Worm (Caenorhabditis elegans): Measurements from ENCODE around the gene T13C2.2.
A peak's percentile ranks its signal among the peaks of the same experiment; 100 is the strongest.
"Not testable (repeated sequence)": the region's sequence is repeated elsewhere in the genome, so short reads cannot be mapped to it uniquely, and the experiment has no call there.

The T13C2.2 gene

ce11 chrII:6772482-6772881 is 19.5 kb upstream of the T13C2.2 start:
- TF ChIP-seq zip-2 (tag; optimal IDR thresholded peaks at IDR 0.05): no peak
- peak; percentile 3 for TF ChIP-seq aha-1 (tag)
- TF ChIP-seq fkh-10 (GFP tag; optimal IDR thresholded peaks at IDR 0.05): peak; percentile 55
- TF ChIP-seq attf-4 (tag; optimal IDR thresholded peaks at IDR 0.05): no peak
- no peak for TF ChIP-seq lin-1 (GFP tag; IDR thresholded peaks at IDR 0.05)
- TF ChIP-seq snpc-1.2 (GFP tag; IDR thresholded peaks at IDR 0.05): no peak
- TF ChIP-seq gei-8 (GFP tag; optimal IDR thresholded peaks at IDR 0.05): no peak
- TF ChIP-seq skn-1 (tag; optimal IDR thresholded peaks at IDR 0.05): no peak

- not testable (repeated sequence) for TF ChIP-seq ama-1 (optimal IDR thresholded peaks at IDR 0.05); F37D6.2 (tag; optimal IDR thresholded peaks at IDR 0.05); nhr-76 (tag; optimal IDR thresholded peaks at IDR 0.05)
Observed at ce11 chrII:6775076-6775475, 16.9 kb upstream of the T13C2.2 start, which contains the start of gene agr-1. Gene agr-1 (minus strand): TSS chrII:6775176.

- TF ChIP-seq ceh-44 (GFP tag; IDR thresholded peaks at IDR 0.05): 0 out of 2 replicates have a peak, but pooled peaks have one; percentile 12
- TF ChIP-seq fos-1 (tag; optimal IDR thresholded peaks at IDR 0.05): no peak
- no peak for TF ChIP-seq nhr-42 (GFP tag; IDR thresholded peaks at IDR 0.05)
- TF ChIP-seq Y5F2A.4 (GFP tag; optimal IDR thresholded peaks at IDR 0.05): no peak
- no peak for TF ChIP-seq lin-38 (GFP tag; IDR thresholded peaks at IDR 0.05)
- peak; percentile 98 for TF ChIP-seq mes-2 (tag; optimal IDR thresholded peaks at IDR 0.05; ENCODE audit: poor library complexity, severe bottlenecking)
- TF ChIP-seq nhr-6 (tag; optimal IDR thresholded peaks at IDR 0.05): no peak
- TF ChIP-seq hmg-1.1 (GFP tag; IDR thresholded peaks at IDR 0.05): 0 out of 2 replicates have a peak, but pooled peaks have one; percentile 34
- TF ChIP-seq ztf-11 (tag; optimal IDR thresholded peaks at IDR 0.05): no peak
- no peak for TF ChIP-seq Y48G9A.11 (GFP tag; IDR thresholded peaks at IDR 0.05)
- peak; percentile 42 for TF ChIP-seq spr-1 (tag; optimal IDR thresholded peaks at IDR 0.05)
- no peak for TF ChIP-seq skn-1 (tag; optimal IDR thresholded peaks at IDR 0.05)
- TF ChIP-seq dve-1 (tag; optimal IDR thresholded peaks at IDR 0.05; ENCODE audit: insufficient read depth): peak; percentile 39
- no peak for TF ChIP-seq arid-1 (GFP tag; conservative IDR thresholded peaks at IDR 0.05)
- TF ChIP-seq cey-2 (tag; optimal IDR thresholded peaks at IDR 0.05; ENCODE audit: borderline replicate concordance, insufficient read depth): no peak
- TF ChIP-seq lin-13 (GFP tag; optimal IDR thresholded peaks at IDR 0.05): no peak
- no peak for TF ChIP-seq nhr-77 (tag; optimal IDR thresholded peaks at IDR 0.05)
- TF ChIP-seq hlh-30 (tag; optimal IDR thresholded peaks at IDR 0.05; ENCODE audit: insufficient read depth): peak; percentile 51
- no peak for TF ChIP-seq T26A8.4 (GFP tag; IDR thresholded peaks at IDR 0.05)
- no peak for TF ChIP-seq sdz-12 (GFP tag; optimal IDR thresholded peaks at IDR 0.05)
- no peak for TF ChIP-seq madf-5 (GFP tag; IDR thresholded peaks at IDR 0.05)
- TF ChIP-seq lin-1 (GFP tag; IDR thresholded peaks at IDR 0.05): no peak
- no peak for TF ChIP-seq daf-16 (GFP tag; optimal IDR thresholded peaks at IDR 0.05)
- peak; percentile 32 for TF ChIP-seq daf-16 (tag; optimal IDR thresholded peaks at IDR 0.05)
- TF ChIP-seq ceh-20 (GFP tag; IDR thresholded peaks at IDR 0.05): no peak
- no peak for TF ChIP-seq ceh-62 (tag; optimal IDR thresholded peaks at IDR 0.05)
- peak; percentile 36 for TF ChIP-seq nhr-48 (tag; optimal IDR thresholded peaks at IDR 0.05)
- TF ChIP-seq Y75B8A.6 (GFP tag; IDR thresholded peaks at IDR 0.05): no peak
- TF ChIP-seq nhr-41 (GFP tag; IDR thresholded peaks at IDR 0.05): no peak
- TF ChIP-seq nhr-11 (tag; optimal IDR thresholded peaks at IDR 0.05): no peak
- no peak for TF ChIP-seq ctbp-1 (GFP tag; IDR thresholded peaks at IDR 0.05)
- no peak for TF ChIP-seq zag-1 (tag; optimal IDR thresholded peaks at IDR 0.05)
- TF ChIP-seq T20F7.1 (GFP tag; optimal IDR thresholded peaks at IDR 0.05): peak; percentile 60
- TF ChIP-seq ZK546.5 (tag; optimal IDR thresholded peaks at IDR 0.05): no peak
- TF ChIP-seq egl-27 (tag; optimal IDR thresholded peaks at IDR 0.05): no peak
- no peak for TF ChIP-seq mxl-2 (GFP tag; conservative IDR thresholded peaks at IDR 0.05)
- TF ChIP-seq nhr-76 (tag; optimal IDR thresholded peaks at IDR 0.05): no peak
- TF ChIP-seq zip-2 (tag; optimal IDR thresholded peaks at IDR 0.05): no peak
- peak in 1 of 2 experiments; percentile 32 for TF ChIP-seq mdl-1 (tag; optimal IDR thresholded peaks at IDR 0.05)
- TF ChIP-seq F44E2.7 (GFP tag; IDR thresholded peaks at IDR 0.05): no peak
Observed at ce11 chrII:6776418-6777034, 15.5 kb upstream of the T13C2.2 start, which contains the start of gene ssup-72. Gene ssup-72 (plus strand): TSS chrII:6776598.
